Fruit fly (Drosophila melanogaster): Measurements from ENCODE around the gene Ocho.

Ocho gene

DNA sequence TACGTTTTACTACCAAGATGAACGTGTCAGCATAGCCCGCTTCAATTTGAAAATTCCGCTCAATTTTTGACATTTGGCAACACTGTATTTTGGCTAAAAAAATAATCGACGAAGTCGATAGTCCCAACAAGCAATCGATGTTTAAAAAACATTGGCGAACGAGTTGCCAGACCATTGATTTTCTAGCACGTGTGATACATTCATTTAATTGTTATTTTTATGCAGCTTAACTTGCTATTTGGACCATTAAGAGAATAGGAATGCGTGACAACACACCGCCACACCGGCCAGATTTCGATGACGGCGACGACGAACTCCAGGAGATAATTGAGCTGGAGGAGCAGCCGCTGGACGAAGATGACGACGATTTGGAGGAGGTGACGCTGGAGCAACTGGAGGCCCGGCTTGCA, 8.0 kb downstream of the Ocho start, which contains the start of gene CG5114 (continued):
- no peak for TF ChIP-seq CG4282 (GFP tag; optimal IDR thresholded peaks at IDR 0.05)
- no peak for TF ChIP-seq ash1 (GFP tag; optimal IDR thresholded peaks at IDR 0.05)
- no peak for TF ChIP-seq usp (GFP tag; optimal IDR thresholded peaks at IDR 0.05)
- no peak for TF ChIP-seq C15 (GFP tag; IDR thresholded peaks at IDR 0.05)
- TF ChIP-seq salm (tag; optimal IDR thresholded peaks at IDR 0.05): no peak
- TF ChIP-seq CG14710 (tag; optimal IDR thresholded peaks at IDR 0.05): peak; percentile 82
- peak; percentile 29 for TF ChIP-seq CG4820 (GFP tag; optimal IDR thresholded peaks at IDR 0.05)
- TF ChIP-seq CG15073 (GFP tag; optimal IDR thresholded peaks at IDR 0.05): no peak
- no peak for TF ChIP-seq pita (GFP tag; optimal IDR thresholded peaks at IDR 0.05)
- TF ChIP-seq CG4328 (GFP tag; optimal IDR thresholded peaks at IDR 0.05): no peak
- TF ChIP-seq CG1233 (GFP tag; optimal IDR thresholded peaks at IDR 0.05): no peak
- no peak for TF ChIP-seq h (optimal IDR thresholded peaks at IDR 0.05)
- TF ChIP-seq CG10366 (GFP tag; IDR thresholded peaks at IDR 0.05): no peak
- TF ChIP-seq wdn (GFP tag; IDR thresholded peaks at IDR 0.05): no peak
- TF ChIP-seq Blimp-1 (GFP tag; optimal IDR thresholded peaks at IDR 0.05): no peak
- TF ChIP-seq CG17612 (GFP tag; IDR thresholded peaks at IDR 0.05): no peak
- no peak for TF ChIP-seq CG5245 (GFP tag; optimal IDR thresholded peaks at IDR 0.05)
- peak; percentile 40; the same call in 2 of the 3 replicates for TF ChIP-seq ci (GFP tag; IDR thresholded peaks at IDR 0.05)
- peak; percentile 84 for TF ChIP-seq vnd (GFP tag; IDR thresholded peaks at IDR 0.05; ENCODE audit: partially characterized antibody)
- TF ChIP-seq slp2 (GFP tag; optimal IDR thresholded peaks at IDR 0.05): peak; percentile 15
- peak; percentile 42 for TF ChIP-seq Hsf (GFP tag; optimal IDR thresholded peaks at IDR 0.05)
- peak; percentile 65 for TF ChIP-seq zen (tag; optimal IDR thresholded peaks at IDR 0.05)
- TF ChIP-seq MESR4 (GFP tag; optimal IDR thresholded peaks at IDR 0.05): peak; percentile 88
- no peak for TF ChIP-seq dan (GFP tag; IDR thresholded peaks at IDR 0.05)
- TF ChIP-seq sc (optimal IDR thresholded peaks at IDR 0.05): no peak
- TF ChIP-seq sc (GFP tag; optimal IDR thresholded peaks at IDR 0.05): no peak
- peak; percentile 93 for TF ChIP-seq bbx (GFP tag; IDR thresholded peaks at IDR 0.05; ENCODE audit: partially characterized antibody)
- TF ChIP-seq Gug (GFP tag; IDR thresholded peaks at IDR 0.05): no peak
- TF ChIP-seq CG3407 (GFP tag; optimal IDR thresholded peaks at IDR 0.05): no peak
- no peak for TF ChIP-seq Chrac-16 (GFP tag; optimal IDR thresholded peaks at IDR 0.05)
- no peak for TF ChIP-seq CG18619 (GFP tag; optimal IDR thresholded peaks at IDR 0.05)
- TF ChIP-seq bigmax (GFP tag; optimal IDR thresholded peaks at IDR 0.05): no peak
- no peak for TF ChIP-seq CG3065 (GFP tag; optimal IDR thresholded peaks at IDR 0.05)
- peak; percentile 47 for TF ChIP-seq NC2β (GFP tag; optimal IDR thresholded peaks at IDR 0.05)
- TF ChIP-seq CG14965 (GFP tag; optimal IDR thresholded peaks at IDR 0.05; ENCODE audit: borderline replicate concordance): no peak
- TF ChIP-seq B-H1 (GFP tag; IDR thresholded peaks at IDR 0.05): no peak
- peak; percentile 36 for TF ChIP-seq CG3281 (GFP tag; optimal IDR thresholded peaks at IDR 0.05)
- no peak for TF ChIP-seq nom (GFP tag; optimal IDR thresholded peaks at IDR 0.05)
- peak; percentile 85 for TF ChIP-seq tna (GFP tag; IDR thresholded peaks at IDR 0.05; ENCODE audit: partially characterized antibody)
- TF ChIP-seq cg (GFP tag; optimal IDR thresholded peaks at IDR 0.05): no peak
- TF ChIP-seq CG3838 (GFP tag; optimal IDR thresholded peaks at IDR 0.05): no peak
- TF ChIP-seq Dfd (GFP tag; optimal IDR thresholded peaks at IDR 0.05): no peak
- no peak for TF ChIP-seq D19A (tag; optimal IDR thresholded peaks at IDR 0.05)
- no peak for TF ChIP-seq tio (GFP tag; optimal IDR thresholded peaks at IDR 0.05)
- peak; percentile 19 for TF ChIP-seq ab (GFP tag; optimal IDR thresholded peaks at IDR 0.05)
- no peak for TF ChIP-seq odd (GFP tag; optimal IDR thresholded peaks at IDR 0.05)
- TF ChIP-seq sisA (GFP tag; IDR thresholded peaks at IDR 0.05): no peak
- TF ChIP-seq CG2712 (tag; optimal IDR thresholded peaks at IDR 0.05): peak; percentile 54
- no peak for TF ChIP-seq Neu2 (GFP tag; optimal IDR thresholded peaks at IDR 0.05; ENCODE audit: borderline replicate concordance)
- peak; percentile 82 for TF ChIP-seq zen2 (GFP tag; IDR thresholded peaks at IDR 0.05; ENCODE audit: partially characterized antibody)
- TF ChIP-seq D (optimal IDR thresholded peaks at IDR 0.05): peak; percentile 78
- no peak for TF ChIP-seq D (GFP tag; optimal IDR thresholded peaks at IDR 0.05)
- TF ChIP-seq CG11695 (GFP tag; IDR thresholded peaks at IDR 0.05): no peak; the same call in 2 of the 3 replicates
